Fruit fly (Drosophila melanogaster) whole organism, embryonic: ENCODE measurements around the gene CG9717.

Source experiments
- Aef1 ChIP-seq: fragments of 200-800 bp; sonication (Bioruptor generic); IDR thresholded peaks from 3 replicates; pipeline ENCODE4 v1.3.6; 2022; ENCODE audit warnings: missing biosample characterization, missing genetic modification characterization
- BEAF-32 ChIP-seq: fragments of 200-800 bp; sonication (Bioruptor generic); optimal IDR thresholded peaks from 3 replicates; lab custom pipeline; 2017; ENCODE audit warnings: missing biosample characterization, missing genetic modification characterization, mild to moderate bottlenecking, moderate library complexity, missing genetic modification reagents
- CG1024 ChIP-seq: fragments of 200-800 bp; sonication (Bioruptor generic); IDR thresholded peaks from 2 replicates; pipeline ENCODE4 v1.3.6; 2022; ENCODE audit warnings: missing biosample characterization, missing genetic modification characterization
- CG12744 ChIP-seq: fragments of 200-800 bp; sonication (Bioruptor generic); optimal IDR thresholded peaks from 2 replicates; lab custom pipeline; 2016; ENCODE audit warnings: missing biosample characterization, missing genetic modification characterization
- CG14441 ChIP-seq: fragments of 200-800 bp; sonication (Bioruptor generic); IDR thresholded peaks from 2 replicates; pipeline ENCODE4 v1.3.6; 2022; ENCODE audit warnings: missing biosample characterization, missing genetic modification characterization
- CG14860 ChIP-seq: fragments of 200-800 bp; sonication (Bioruptor generic); IDR thresholded peaks from 3 replicates; pipeline ENCODE4 v1.3.6; 2022; ENCODE audit warnings: missing biosample characterization, missing genetic modification characterization; ENCODE audit not compliant: partially characterized antibody
- CG14965 ChIP-seq: fragments of 200-800 bp; sonication (Bioruptor generic); optimal IDR thresholded peaks from 2 replicates; lab custom pipeline; 2016; ENCODE audit warnings: missing biosample characterization, missing genetic modification characterization, borderline replicate concordance
- CG16779 ChIP-seq: fragments of 200-800 bp; sonication (Bioruptor generic); IDR thresholded peaks from 2 replicates; pipeline ENCODE4 v1.3.6; 2022; ENCODE audit warnings: missing biosample characterization, missing genetic modification characterization
- CG17829 ChIP-seq: fragments of 200-800 bp; optimal IDR thresholded peaks from 2 replicates; lab custom pipeline; 2019; ENCODE audit warnings: missing biosample characterization, mild to moderate bottlenecking, missing genetic modification characterization, moderate library complexity
- CG18764 ChIP-seq: fragments of 200-800 bp; sonication (Bioruptor generic); optimal IDR thresholded peaks from 3 replicates; lab custom pipeline; 2016; ENCODE audit warnings: missing biosample characterization, missing genetic modification characterization
- CG2202 ChIP-seq: fragments of 200-800 bp; sonication (Bioruptor generic); optimal IDR thresholded peaks from 2 replicates; lab custom pipeline; 2018; ENCODE audit warnings: missing biosample characterization, mild to moderate bottlenecking, missing genetic modification characterization
- CG2889 ChIP-seq: fragments of 200-800 bp; sonication (Bioruptor generic); IDR thresholded peaks from 3 replicates; pipeline ENCODE4 v1.3.6; 2022; ENCODE audit warnings: missing biosample characterization, missing genetic modification characterization
- CG3163 ChIP-seq: fragments of 200-800 bp; sonication (Bioruptor generic); optimal IDR thresholded peaks from 3 replicates; lab custom pipeline; 2016; ENCODE audit warnings: missing biosample characterization, missing genetic modification characterization
- CG6683 ChIP-seq: fragments of 200-800 bp; sonication (Bioruptor generic); optimal IDR thresholded peaks from 2 replicates; lab custom pipeline; 2017; ENCODE audit warnings: missing biosample characterization, mild to moderate bottlenecking, missing genetic modification characterization, missing genetic modification reagents
- CG7786 ChIP-seq: fragments of 200-800 bp; sonication (Bioruptor generic); optimal IDR thresholded peaks from 2 replicates; lab custom pipeline; 2016; ENCODE audit warnings: missing biosample characterization, missing genetic modification characterization
- HmgZ ChIP-seq: fragments of 200-800 bp; sonication (Bioruptor generic); optimal IDR thresholded peaks from 2 replicates; lab custom pipeline; 2018; ENCODE audit warnings: missing biosample characterization, mild to moderate bottlenecking, missing genetic modification characterization
- Hr51 ChIP-seq, 2 experiments: fragments of 200-800 bp; sonication (Bioruptor generic); optimal IDR thresholded peaks; 2 replicates in 1 of 2; 3 replicates in 1 of 2; lab custom pipeline; 2016 to 2018; ENCODE audit warnings: missing biosample characterization in 2 of 2, missing genetic modification characterization in 2 of 2, mild to moderate bottlenecking in 1 of 2, moderate library complexity in 1 of 2
- Lpt ChIP-seq: fragments of >200 bp; optimal IDR thresholded peaks from 2 replicates; lab custom pipeline; 2018; ENCODE audit warnings: missing biosample characterization, missing genetic modification characterization
- NC2α ChIP-seq: fragments of 200-800 bp; sonication (Bioruptor generic); optimal IDR thresholded peaks from 2 replicates; lab custom pipeline; 2016; ENCODE audit warnings: missing biosample characterization, missing genetic modification characterization
- Nf-YB ChIP-seq: fragments of 200-800 bp; sonication (Bioruptor generic); optimal IDR thresholded peaks from 3 replicates; lab custom pipeline; 2019; ENCODE audit warnings: missing biosample characterization, mild to moderate bottlenecking, missing genetic modification characterization, moderate library complexity
- Nf-YC ChIP-seq: fragments of 200-800 bp; optimal IDR thresholded peaks from 3 replicates; lab custom pipeline; 2019; ENCODE audit warnings: missing biosample characterization, mild to moderate bottlenecking, missing genetic modification characterization, moderate library complexity
- Ptx1 ChIP-seq: fragments of 200-800 bp; sonication (Bioruptor generic); IDR thresholded peaks from 2 replicates; pipeline ENCODE4 v1.3.6; 2022; ENCODE audit warnings: missing biosample characterization, missing genetic modification characterization
- Stat92E ChIP-seq, 3 experiments: fragments of >200 bp in 2 of 3; fragments of 200-800 bp in 1 of 3; sonication (Bioruptor generic) in 1 of 3; optimal IDR thresholded peaks; 2 replicates each; lab custom pipeline; 2017 to 2019; ENCODE audit warnings: missing biosample characterization in 3 of 3, missing genetic modification characterization in 3 of 3, mild to moderate bottlenecking in 1 of 3, moderate library complexity in 1 of 3
- YL-1 ChIP-seq: fragments of 200-800 bp; sonication (Bioruptor generic); optimal IDR thresholded peaks from 3 replicates; lab custom pipeline; 2017; ENCODE audit warnings: missing biosample characterization, mild to moderate bottlenecking, missing genetic modification characterization
- az2 ChIP-seq: fragments of 200-800 bp; sonication (Bioruptor generic); optimal IDR thresholded peaks from 3 replicates; lab custom pipeline; 2016; ENCODE audit warnings: missing biosample characterization, missing genetic modification characterization
- bbx ChIP-seq: fragments of 200-800 bp; sonication (Bioruptor generic); IDR thresholded peaks from 2 replicates; pipeline ENCODE4 v1.3.6; 2022; ENCODE audit warnings: missing biosample characterization, missing genetic modification characterization; ENCODE audit not compliant: partially characterized antibody
- ci ChIP-seq: fragments of 200-800 bp; sonication (Bioruptor generic); IDR thresholded peaks from 3 replicates; pipeline ENCODE4 v1.3.6; 2022; ENCODE audit warnings: missing biosample characterization, missing genetic modification characterization
- dan ChIP-seq: fragments of 200-800 bp; sonication (Bioruptor generic); IDR thresholded peaks from 2 replicates; pipeline ENCODE4 v1.3.6; 2022; ENCODE audit warnings: missing biosample characterization, missing genetic modification characterization
- danr ChIP-seq: fragments of 200-800 bp; sonication (Bioruptor generic); IDR thresholded peaks from 2 replicates; pipeline ENCODE4 v1.3.6; 2022; ENCODE audit warnings: missing biosample characterization, missing genetic modification characterization
- dati ChIP-seq: fragments of 200-800 bp; sonication (Bioruptor generic); IDR thresholded peaks from 2 replicates; pipeline ENCODE4 v1.3.6; 2022; ENCODE audit warnings: missing biosample characterization, missing genetic modification characterization
- dmrt11E ChIP-seq: fragments of 200-800 bp; sonication (Bioruptor generic); optimal IDR thresholded peaks from 3 replicates; lab custom pipeline; 2018; ENCODE audit warnings: missing biosample characterization, mild to moderate bottlenecking, missing genetic modification characterization, moderate library complexity
- esg ChIP-seq: fragments of 200-800 bp; sonication (Bioruptor generic); conservative IDR thresholded peaks from 2 replicates; pipeline ENCODE4 v1.3.6; 2022; ENCODE audit warnings: missing biosample characterization, missing genetic modification characterization
- hkb ChIP-seq, 2 experiments: fragments of 200-800 bp in 1 of 2; fragments of >200 bp in 1 of 2; sonication (Bioruptor generic) in 1 of 2; IDR thresholded peaks in 1 of 2; optimal IDR thresholded peaks in 1 of 2; 2 replicates each; pipeline versions ENCODE4 v1.3.6 to Lab custom; 2017 to 2022; ENCODE audit warnings: missing biosample characterization in 1 of 2, missing genetic modification characterization in 1 of 2
- ind ChIP-seq: fragments of 200-800 bp; sonication (Bioruptor generic); optimal IDR thresholded peaks from 3 replicates; lab custom pipeline; 2016; ENCODE audit warnings: missing biosample characterization, missing genetic modification characterization
- mirr ChIP-seq: fragments of 200-800 bp; sonication (Bioruptor generic); optimal IDR thresholded peaks from 3 replicates; lab custom pipeline; 2018; ENCODE audit warnings: missing biosample characterization, mild to moderate bottlenecking, missing genetic modification characterization
- nom ChIP-seq: fragments of 200-800 bp; sonication (Bioruptor generic); optimal IDR thresholded peaks from 2 replicates; lab custom pipeline; 2017; ENCODE audit warnings: missing biosample characterization, missing genetic modification characterization, mild to moderate bottlenecking, moderate library complexity, missing genetic modification reagents
- onecut ChIP-seq: fragments of 200-800 bp; sonication (Bioruptor generic); IDR thresholded peaks from 2 replicates; pipeline ENCODE4 v1.3.6; 2022; ENCODE audit warnings: missing biosample characterization, missing genetic modification characterization
- otp ChIP-seq: fragments of 200-800 bp; sonication (Bioruptor generic); IDR thresholded peaks from 3 replicates; pipeline ENCODE4, ENCODE4 v1.3.6; 2022; ENCODE audit warnings: missing biosample characterization, missing genetic modification characterization
- pfk ChIP-seq: fragments of 200-800 bp; sonication (Bioruptor generic); optimal IDR thresholded peaks from 2 replicates; lab custom pipeline; 2018; ENCODE audit warnings: missing biosample characterization, mild to moderate bottlenecking, missing genetic modification characterization, moderate library complexity
- repo ChIP-seq: fragments of 200-800 bp; sonication (Bioruptor generic); optimal IDR thresholded peaks from 2 replicates; lab custom pipeline; 2016; ENCODE audit warnings: missing biosample characterization, missing genetic modification characterization
- sens-2 ChIP-seq: fragments of 200-800 bp; sonication (Bioruptor generic); IDR thresholded peaks from 2 replicates; pipeline ENCODE4 v1.3.6; 2022; ENCODE audit warnings: missing biosample characterization, missing genetic modification characterization
- sisA ChIP-seq: fragments of 200-800 bp; sonication (Bioruptor generic); IDR thresholded peaks from 2 replicates; pipeline ENCODE4 v1.3.6; 2022; ENCODE audit warnings: missing biosample characterization, missing genetic modification characterization
- sr ChIP-seq: fragments of 200-800 bp; sonication (Bioruptor generic); IDR thresholded peaks from 3 replicates; pipeline ENCODE4 v1.3.6; 2022; ENCODE audit warnings: missing biosample characterization, missing genetic modification characterization
- tap ChIP-seq: fragments of 200-800 bp; optimal IDR thresholded peaks from 3 replicates; lab custom pipeline; 2019; ENCODE audit warnings: missing biosample characterization, mild to moderate bottlenecking, missing genetic modification characterization, moderate library complexity
- tll ChIP-seq, 2 experiments: fragments of 200-800 bp in 1 of 2; fragments of >200 bp in 1 of 2; sonication (Bioruptor generic) in 1 of 2; optimal IDR thresholded peaks; 2 replicates each; lab custom pipeline; 2017 to 2019; ENCODE audit warnings: missing biosample characterization in 2 of 2, missing genetic modification characterization in 2 of 2, mild to moderate bottlenecking in 1 of 2, moderate library complexity in 1 of 2
- toy ChIP-seq: fragments of 200-800 bp; sonication (Bioruptor generic); IDR thresholded peaks from 2 replicates; pipeline ENCODE4 v1.3.6; 2022; ENCODE audit warnings: missing biosample characterization, missing genetic modification characterization
- vnd ChIP-seq: fragments of 200-800 bp; sonication (Bioruptor generic); IDR thresholded peaks from 3 replicates; pipeline ENCODE4 v1.3.6; 2022; ENCODE audit warnings: missing biosample characterization, missing genetic modification characterization; ENCODE audit not compliant: partially characterized antibody
- zf30C ChIP-seq: fragments of 200-800 bp; sonication (Bioruptor generic); optimal IDR thresholded peaks from 3 replicates; lab custom pipeline; 2018; ENCODE audit warnings: missing biosample characterization, mild to moderate bottlenecking, missing genetic modification characterization

Gene CG9717

DNA sequence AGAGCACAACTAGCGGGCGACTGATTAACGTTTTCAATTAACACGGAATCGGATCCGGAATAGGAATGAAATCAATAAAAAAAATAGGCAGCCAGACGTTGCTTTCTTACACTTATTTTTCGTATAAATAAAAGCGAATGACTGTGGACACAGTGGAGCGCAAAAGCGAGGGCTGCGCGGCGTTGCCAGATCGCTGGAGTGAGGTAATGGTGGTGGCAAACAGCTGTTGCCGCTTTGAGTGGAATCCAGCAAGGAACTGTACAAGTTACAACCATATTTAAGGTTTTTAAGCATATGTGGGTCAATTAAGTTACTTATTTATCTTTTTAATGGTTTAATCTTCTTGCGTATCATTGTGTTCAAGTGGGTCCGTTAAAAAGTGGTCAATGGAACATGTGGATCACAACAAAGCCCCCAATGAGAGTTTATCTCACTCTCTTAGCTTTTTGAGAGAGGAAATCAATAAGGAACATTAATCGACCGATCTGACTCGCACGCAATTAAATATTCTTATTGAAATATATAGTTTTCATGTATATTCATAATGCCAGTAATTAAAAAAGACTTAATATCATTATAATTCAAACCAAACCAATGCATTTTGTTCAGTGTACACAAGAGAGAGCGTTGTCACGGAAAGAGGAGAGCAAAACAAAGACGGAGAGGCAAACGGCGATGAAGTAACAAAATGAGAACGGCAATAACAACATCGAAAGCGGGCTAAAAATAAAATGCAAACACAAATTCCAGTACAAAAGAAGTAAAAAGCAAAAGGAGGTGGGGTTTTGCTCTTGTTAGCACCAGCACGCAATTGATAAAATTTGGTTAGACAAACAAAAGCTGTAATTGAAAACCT, 13.3 kb upstream of the CG9717 start (continued):
- TF ChIP-seq CG2202 (tag; lab: Kevin White, UChicago) (peak; percentile 74), toy (GFP tag; lab: Robert Waterston, UW) (peak; percentile 87), esg (GFP tag; lab: Robert Waterston, UW) (peak; percentile 88), BEAF-32 (GFP tag; lab: Kevin White, UChicago) (peak; percentile 26), Stat92E (GFP tag; optimal IDR thresholded peaks at IDR 0.05; lab: Kevin White, UChicago) (peak in 1 of 3 experiments; percentile 49), otp (GFP tag; lab: Robert Waterston, UW) (peak; percentile 93), Aef1 (peak; percentile 88), CG17829 (tag; lab: Kevin White, UChicago) (peak; percentile 91), CG7786 (peak; percentile 87), Hr51 (GFP tag; optimal IDR thresholded peaks at IDR 0.05; lab: Kevin White, UChicago) (peak; percentile 84 to 94), bbx (GFP tag; lab: Robert Waterston, UW) (0 out of 2 replicates have a peak, but pooled peaks have one; percentile 45), tll (GFP tag; optimal IDR thresholded peaks at IDR 0.05; lab: Kevin White, UChicago) (peak in 1 of 2 experiments; percentile 6), vnd (GFP tag; lab: Robert Waterston, UW) (no peak), Nf-YB (GFP tag; lab: Kevin White, UChicago) (peak; percentile 78), dan (GFP tag; lab: Robert Waterston, UW) (no peak), hkb (optimal IDR thresholded peaks at IDR 0.05; lab: Kevin White, UChicago) (no peak), hkb (GFP tag; IDR thresholded peaks at IDR 0.05; lab: Robert Waterston, UW) (peak; percentile 98), Ptx1 (GFP tag; lab: Robert Waterston, UW) (peak; percentile 91), zf30C (GFP tag; lab: Kevin White, UChicago) (peak; percentile 92), az2 (peak; percentile 90), ci (GFP tag; lab: Robert Waterston, UW) (peak; percentile 98), ind (GFP tag; lab: Kevin White, UChicago) (peak; percentile 88), tap (tag; lab: Kevin White, UChicago) (peak; percentile 88), HmgZ (peak; percentile 86), sens-2 (GFP tag; lab: Robert Waterston, UW) (peak; percentile 91), dmrt11E (tag; lab: Kevin White, UChicago) (peak; percentile 79), NC2α (GFP tag; lab: Kevin White, UChicago) (peak; percentile 62), CG2889 (GFP tag; lab: Robert Waterston, UW) (peak; percentile 83), Nf-YC (tag; lab: Kevin White, UChicago) (peak; percentile 76), CG18764 (GFP tag; lab: Kevin White, UChicago) (peak; percentile 88), CG3163 (GFP tag; lab: Kevin White, UChicago) (peak; percentile 79), CG14860 (GFP tag; lab: Robert Waterston, UW) (no peak), CG1024 (GFP tag; lab: Robert Waterston, UW) (peak; percentile 89), dati (GFP tag; lab: Robert Waterston, UW) (peak; percentile 77), onecut (GFP tag; lab: Robert Waterston, UW) (peak; percentile 92), CG12744 (GFP tag; lab: Kevin White, UChicago) (peak; percentile 89), CG14441 (GFP tag; lab: Robert Waterston, UW) (peak; percentile 93), mirr (GFP tag; lab: Kevin White, UChicago) (peak; percentile 24), danr (GFP tag; lab: Robert Waterston, UW) (peak; percentile 80), CG16779 (peak; percentile 87), nom (GFP tag; lab: Kevin White, UChicago) (peak; percentile 51), sr (GFP tag; lab: Robert Waterston, UW) (peak; percentile 81), CG6683 (GFP tag; lab: Kevin White, UChicago) (peak; percentile 81), pfk (GFP tag; lab: Kevin White, UChicago) (no peak), sisA (GFP tag; lab: Robert Waterston, UW) (peak; percentile 89), repo (GFP tag; lab: Kevin White, UChicago) (peak; percentile 80), Lpt (no peak), CG14965 (peak; percentile 43), YL-1 (peak; percentile 20)
